Fruit fly (Drosophila melanogaster) whole organism: Measurements from ENCODE around the gene CG14238.

Source experiments
- CG8478 ChIP-seq: fragments of >200 bp; optimal IDR thresholded peaks from 2 replicates; lab custom pipeline; 2018; ENCODE audit warnings: inconsistent platforms
- Dll ChIP-seq: fragments of >200 bp; optimal IDR thresholded peaks from 2 replicates; lab custom pipeline; 2017
- EcR ChIP-seq, 2 experiments: fragments of >200 bp; optimal IDR thresholded peaks; 2 replicates each; lab custom pipeline; 2017; ENCODE audit warnings: missing biosample characterization in 2 of 2, missing genetic modification characterization in 2 of 2, missing genetic modification reagents in 2 of 2
- pan ChIP-seq: fragments of >200 bp; optimal IDR thresholded peaks from 2 replicates; lab custom pipeline; 2017
- psq ChIP-seq: fragments of >200 bp; optimal IDR thresholded peaks from 2 replicates; lab custom pipeline; 2017
- usp ChIP-seq: fragments of >200 bp; optimal IDR thresholded peaks from 2 replicates; lab custom pipeline; 2017; ENCODE audit warnings: missing biosample characterization, missing genetic modification characterization, mixed read lengths

DNA sequence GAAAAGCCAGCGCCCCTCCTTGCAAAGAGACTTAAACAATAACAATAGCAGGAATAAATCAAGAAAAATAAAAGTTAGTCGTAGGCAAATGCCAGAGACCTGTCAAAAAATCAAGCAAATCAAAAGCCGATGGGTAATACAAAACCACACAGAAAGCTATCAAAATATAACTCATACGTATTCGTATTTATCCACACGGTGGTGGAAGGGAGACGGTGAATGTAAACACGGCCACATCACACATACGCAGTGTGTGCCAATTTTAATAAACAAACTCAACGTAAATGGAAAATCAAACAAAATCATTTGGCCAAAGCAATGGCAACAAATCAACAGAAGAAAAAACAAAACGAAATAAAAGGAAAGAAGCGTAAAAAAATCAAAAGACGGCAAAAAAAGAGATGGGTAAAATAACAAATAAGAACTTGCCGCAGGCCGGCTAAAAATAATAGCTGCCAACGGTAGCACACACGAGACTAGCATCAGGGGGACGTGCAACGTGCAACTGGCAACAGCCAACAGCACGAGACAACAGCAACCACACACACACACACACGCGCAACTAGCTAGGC, 15.4 kb upstream of the CG14238 start:
- TF ChIP-seq psq (lab: Kevin White, UChicago) = no peak
- TF ChIP-seq CG8478 (lab: Kevin White, UChicago) = no peak
- no peak for TF ChIP-seq usp (GFP tag; lab: Kevin White, UChicago)
- TF ChIP-seq pan (lab: Kevin White, UChicago) = no peak
- no peak for TF ChIP-seq EcR (GFP tag; optimal IDR thresholded peaks at IDR 0.05; lab: Kevin White, UChicago)
- no peak for TF ChIP-seq Dll
